Worm (Caenorhabditis elegans) whole organism, L2 larva: ENCODE data around the gene nog-1.

ENCODE experiments used
- aly-2 ChIP-seq: fragments of 150-350 bp; optimal IDR thresholded peaks from 2 replicates; lab custom pipeline; 2014; ENCODE audit warnings: missing biosample characterization, missing genetic modification characterization
- nhr-11 ChIP-seq: fragments of 150-350 bp; optimal IDR thresholded peaks from 2 replicates; lab custom pipeline; 2014; ENCODE audit warnings: missing biosample characterization, missing genetic modification characterization
- sem-4 ChIP-seq: fragments of 150-350 bp; optimal IDR thresholded peaks from 2 replicates; lab custom pipeline; 2014; ENCODE audit warnings: missing biosample characterization, missing genetic modification reagents, missing genetic modification characterization

DNA sequence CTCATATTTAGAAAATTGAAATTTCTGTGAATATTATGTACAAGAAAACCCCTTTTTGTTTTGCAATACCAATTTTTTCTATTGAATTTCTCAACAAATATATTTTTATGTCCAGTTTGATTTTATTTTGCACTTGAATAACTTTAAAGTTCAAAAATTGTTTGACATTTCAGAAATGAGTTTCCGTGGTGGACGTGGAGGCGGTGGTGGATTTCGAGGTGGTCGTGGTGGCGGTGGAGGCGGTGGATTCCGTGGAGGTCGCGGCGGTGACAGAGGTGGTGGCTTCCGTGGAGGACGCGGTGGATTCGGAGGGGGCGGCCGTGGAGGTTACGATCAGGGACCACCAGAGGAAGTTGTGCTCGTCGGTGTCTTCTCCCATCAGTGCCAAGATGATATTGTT, 32.3 kb downstream of the nog-1 start, which contains the start of gene garr-1:
- TF ChIP-seq nhr-11 (tag; lab: Kevin White, UChicago) = no peak
- TF ChIP-seq aly-2 = no peak
- TF ChIP-seq sem-4 (tag; lab: Kevin White, UChicago) = no peak
